Worm (Caenorhabditis elegans): Measurements from ENCODE around the gene C14C10.1.

Gene C14C10.1

DNA sequence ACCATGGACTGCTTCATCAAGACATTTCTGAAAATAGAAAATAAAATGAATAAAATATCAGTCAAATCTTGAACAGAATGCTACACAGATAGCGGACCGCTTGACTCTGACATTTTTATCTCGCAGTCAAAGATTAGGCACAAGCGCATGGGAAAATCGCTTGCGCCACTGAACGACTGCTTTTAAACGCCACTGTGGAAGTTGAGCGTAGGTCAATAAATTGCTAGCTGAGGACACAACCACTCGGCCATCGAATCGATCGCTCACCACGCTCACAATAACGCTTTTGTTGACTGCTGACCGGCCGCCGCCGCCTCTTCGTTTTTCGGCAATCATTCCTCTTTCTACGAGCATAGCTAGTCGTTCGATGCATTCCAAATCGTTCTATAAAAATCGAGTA is 8.7 kb downstream of the C14C10.1 start:
- no peak for TF ChIP-seq unc-98 (GFP tag; IDR thresholded peaks at IDR 0.05)
- peak in 2 of 3 experiments; percentile 33 to 34 for TF ChIP-seq dpl-1 (GFP tag; optimal IDR thresholded peaks at IDR 0.05)
- TF ChIP-seq lsy-2 (tag; optimal IDR thresholded peaks at IDR 0.05) = peak; percentile 35 to 60
- peak; percentile 22 for TF ChIP-seq nhr-77 (tag; optimal IDR thresholded peaks at IDR 0.05)
- TF ChIP-seq sup-37 (GFP tag; optimal IDR thresholded peaks at IDR 0.05) = no peak
- no peak for TF ChIP-seq hlh-4 (tag; optimal IDR thresholded peaks at IDR 0.05)
- TF ChIP-seq lir-3 (tag; optimal IDR thresholded peaks at IDR 0.05; ENCODE audit: poor library complexity) = no peak
- TF ChIP-seq unc-30 (tag; optimal IDR thresholded peaks at IDR 0.05) = no peak
- no peak for TF ChIP-seq sox-4 (tag; optimal IDR thresholded peaks at IDR 0.05)
- TF ChIP-seq ztf-4 (tag; optimal IDR thresholded peaks at IDR 0.05) = no peak
- no peak for TF ChIP-seq Y116A8C.19 (tag; optimal IDR thresholded peaks at IDR 0.05; ENCODE audit: borderline replicate concordance)
- no peak for TF ChIP-seq pag-3 (tag; optimal IDR thresholded peaks at IDR 0.05; ENCODE audit: borderline replicate concordance, insufficient read depth)
- peak; percentile 66 for TF ChIP-seq C16A3.4 (tag; optimal IDR thresholded peaks at IDR 0.05)
- TF ChIP-seq zip-4 (GFP tag; optimal IDR thresholded peaks at IDR 0.05) = no peak
- TF ChIP-seq swsn-7 (tag; optimal IDR thresholded peaks at IDR 0.05) = peak; percentile 58
- peak; percentile 25 for TF ChIP-seq irx-1 (tag; optimal IDR thresholded peaks at IDR 0.05)
- no peak for TF ChIP-seq mdl-1 (tag; optimal IDR thresholded peaks at IDR 0.05)
- no peak for TF ChIP-seq ceh-90 (tag; optimal IDR thresholded peaks at IDR 0.05)
- no peak for TF ChIP-seq aly-2 (tag; optimal IDR thresholded peaks at IDR 0.05)
- no peak for TF ChIP-seq C04F5.9 (tag; optimal IDR thresholded peaks at IDR 0.05)
- peak; percentile 73 for TF ChIP-seq unc-130 (tag; optimal IDR thresholded peaks at IDR 0.05)
- peak; percentile 21 for TF ChIP-seq F16B12.6 (tag; optimal IDR thresholded peaks at IDR 0.05)
- TF ChIP-seq nhr-28 (tag; optimal IDR thresholded peaks at IDR 0.05) = no peak
- peak; percentile 45 to 52 for TF ChIP-seq efl-1 (optimal IDR thresholded peaks at IDR 0.05)
- peak; percentile 23 to 93 for TF ChIP-seq efl-1 (GFP tag; optimal IDR thresholded peaks at IDR 0.05 in 1 of 2)
- TF ChIP-seq nhr-20 (tag; optimal IDR thresholded peaks at IDR 0.05) = peak; percentile 59
- TF ChIP-seq lin-39 (tag; optimal IDR thresholded peaks at IDR 0.05) = no peak
- TF ChIP-seq elt-3 (tag; optimal IDR thresholded peaks at IDR 0.05) = peak in 2 of 6 experiments; percentile 2 to 8
- TF ChIP-seq ceh-82 (tag; optimal IDR thresholded peaks at IDR 0.05) = peak; percentile 26 to 51 (median 34)
- TF ChIP-seq C34B4.2 (tag; optimal IDR thresholded peaks at IDR 0.05) = no peak
- peak; percentile 65 for TF ChIP-seq nhr-19 (GFP tag; conservative IDR thresholded peaks at IDR 0.05)
- TF ChIP-seq vab-15 (tag; optimal IDR thresholded peaks at IDR 0.05) = peak; percentile 57
- TF ChIP-seq lin-35 (GFP tag; optimal IDR thresholded peaks at IDR 0.05) = peak; percentile 44 to 76
- TF ChIP-seq zag-1 (tag; optimal IDR thresholded peaks at IDR 0.05) = no peak
- peak; percentile 62 for TF ChIP-seq dsc-1 (tag; optimal IDR thresholded peaks at IDR 0.05)
- no peak for TF ChIP-seq ets-5 (GFP tag; IDR thresholded peaks at IDR 0.05)
- no peak for TF ChIP-seq ceh-63 (GFP tag; optimal IDR thresholded peaks at IDR 0.05)
- TF ChIP-seq snu-23 (GFP tag; optimal IDR thresholded peaks at IDR 0.05) = peak; percentile 71
- peak; percentile 52 for TF ChIP-seq xbp-1 (tag; optimal IDR thresholded peaks at IDR 0.05)
- no peak for TF ChIP-seq lin-15B (tag; optimal IDR thresholded peaks at IDR 0.05)
- peak; percentile 72 for TF ChIP-seq nhr-90 (tag; optimal IDR thresholded peaks at IDR 0.05; ENCODE audit: poor library complexity)
- no peak for TF ChIP-seq tlp-1 (tag; optimal IDR thresholded peaks at IDR 0.05)
- peak; percentile 71 for TF ChIP-seq nhr-71 (tag; optimal IDR thresholded peaks at IDR 0.05)
- TF ChIP-seq unc-86 (tag; optimal IDR thresholded peaks at IDR 0.05) = no peak
- no peak for TF ChIP-seq alr-1 (tag; optimal IDR thresholded peaks at IDR 0.05; ENCODE audit: borderline replicate concordance)
- TF ChIP-seq lin-13 (GFP tag; optimal IDR thresholded peaks at IDR 0.05) = no peak
- peak; percentile 64 for TF ChIP-seq nhr-47 (tag; optimal IDR thresholded peaks at IDR 0.05)
- no peak for TF ChIP-seq fkh-8 (tag; optimal IDR thresholded peaks at IDR 0.05)
- TF ChIP-seq ztf-11 (tag; optimal IDR thresholded peaks at IDR 0.05) = peak in 1 of 2 experiments; percentile 61
- TF ChIP-seq tbx-2 (tag; optimal IDR thresholded peaks at IDR 0.05) = peak; percentile 24
- TF ChIP-seq nhr-76 (tag; optimal IDR thresholded peaks at IDR 0.05) = peak; percentile 63
- TF ChIP-seq skn-1 (tag; optimal IDR thresholded peaks at IDR 0.05) = peak; percentile 41
- TF ChIP-seq snpc-4 (tag; optimal IDR thresholded peaks at IDR 0.05) = peak; percentile 22
